Fruit fly (Drosophila melanogaster) whole organism, prepupa: ENCODE data around the gene Npc2g.

Experiments
- Blimp-1 ChIP-seq: fragments of 200-800 bp; sonication (Bioruptor generic); optimal IDR thresholded peaks from 3 replicates; lab custom pipeline; 2017; ENCODE audit warnings: missing biosample characterization, missing genetic modification characterization, mild to moderate bottlenecking, moderate library complexity, missing genetic modification reagents
- CG10631 ChIP-seq: fragments of 200-800 bp; sonication (Bioruptor generic); optimal IDR thresholded peaks from 2 replicates; lab custom pipeline; 2016; ENCODE audit warnings: missing biosample characterization, missing genetic modification characterization
- CG10669 ChIP-seq: fragments of 200-800 bp; sonication (Bioruptor generic); optimal IDR thresholded peaks from 3 replicates; lab custom pipeline; 2018; ENCODE audit warnings: missing biosample characterization, mild to moderate bottlenecking, missing genetic modification characterization, moderate library complexity
- CG11294 ChIP-seq: fragments of 200-800 bp; sonication (Bioruptor generic); IDR thresholded peaks from 2 replicates; pipeline ENCODE4 v1.3.6; 2022; ENCODE audit warnings: missing biosample characterization, missing genetic modification characterization
- CG11762 ChIP-seq: fragments of 200-800 bp; sonication (Bioruptor generic); optimal IDR thresholded peaks from 3 replicates; lab custom pipeline; 2016; ENCODE audit warnings: missing biosample characterization, missing genetic modification characterization; ENCODE audit not compliant: insufficient read depth
- CG11902 ChIP-seq: fragments of 200-800 bp; sonication (Bioruptor generic); optimal IDR thresholded peaks from 3 replicates; lab custom pipeline; 2016; ENCODE audit warnings: missing biosample characterization, missing genetic modification characterization
- CG1621 ChIP-seq: fragments of 200-800 bp; sonication (Bioruptor generic); optimal IDR thresholded peaks from 3 replicates; lab custom pipeline; 2018; ENCODE audit warnings: missing biosample characterization, mild to moderate bottlenecking, missing genetic modification characterization
- CG16779 ChIP-seq: fragments of 200-800 bp; sonication (Bioruptor generic); optimal IDR thresholded peaks from 3 replicates; lab custom pipeline; 2017; ENCODE audit warnings: missing biosample characterization, mild to moderate bottlenecking, missing genetic modification characterization
- CG3032 ChIP-seq: fragments of 200-800 bp; optimal IDR thresholded peaks from 2 replicates; lab custom pipeline; 2019; ENCODE audit warnings: missing biosample characterization, mild to moderate bottlenecking, missing genetic modification characterization, moderate library complexity
- CG31627 ChIP-seq: fragments of 200-800 bp; sonication (Bioruptor generic); optimal IDR thresholded peaks from 3 replicates; lab custom pipeline; 2016; ENCODE audit warnings: missing biosample characterization, missing genetic modification characterization
- CG32006 ChIP-seq: fragments of 200-800 bp; sonication (Bioruptor generic); optimal IDR thresholded peaks from 3 replicates; lab custom pipeline; 2017; ENCODE audit warnings: missing biosample characterization, mild to moderate bottlenecking, missing genetic modification characterization
- CG34406 ChIP-seq: fragments of 200-800 bp; sonication (Bioruptor generic); optimal IDR thresholded peaks from 3 replicates; lab custom pipeline; 2016; ENCODE audit warnings: missing biosample characterization, missing genetic modification characterization
- CG3919 ChIP-seq: fragments of 200-800 bp; sonication (Bioruptor generic); optimal IDR thresholded peaks from 3 replicates; lab custom pipeline; 2016; ENCODE audit warnings: missing biosample characterization, missing genetic modification characterization
- CG6163 ChIP-seq: fragments of 200-800 bp; sonication (Bioruptor generic); IDR thresholded peaks from 3 replicates; pipeline ENCODE4 v1.3.6; 2022; ENCODE audit warnings: missing biosample characterization, missing genetic modification characterization
- CG6792 ChIP-seq: fragments of 200-800 bp; sonication (Bioruptor generic); optimal IDR thresholded peaks from 3 replicates; lab custom pipeline; 2016; ENCODE audit warnings: missing biosample characterization, missing genetic modification characterization
- CG6808 ChIP-seq: fragments of 200-800 bp; sonication (Bioruptor generic); optimal IDR thresholded peaks from 3 replicates; lab custom pipeline; 2017; ENCODE audit warnings: missing biosample characterization, missing genetic modification characterization, mild to moderate bottlenecking, moderate library complexity, missing genetic modification reagents
- CG6854 ChIP-seq: fragments of 200-800 bp; sonication (Bioruptor generic); optimal IDR thresholded peaks from 2 replicates; lab custom pipeline; 2017; ENCODE audit warnings: missing biosample characterization, mild to moderate bottlenecking, missing genetic modification characterization
- CG8119 ChIP-seq: fragments of 200-800 bp; sonication (Bioruptor generic); IDR thresholded peaks from 3 replicates; pipeline ENCODE4 v1.3.6; 2022; ENCODE audit warnings: missing biosample characterization, missing genetic modification characterization
- CG8319 ChIP-seq: fragments of 200-800 bp; sonication (Bioruptor generic); optimal IDR thresholded peaks from 3 replicates; lab custom pipeline; 2016; ENCODE audit warnings: missing biosample characterization, missing genetic modification characterization
- CG8632 ChIP-seq: fragments of 200-800 bp; sonication (Bioruptor generic); optimal IDR thresholded peaks from 3 replicates; lab custom pipeline; 2016; ENCODE audit warnings: missing biosample characterization, missing genetic modification characterization
- Eip75B ChIP-seq: fragments of 200-800 bp; sonication (Bioruptor generic); optimal IDR thresholded peaks from 3 replicates; lab custom pipeline; 2016; ENCODE audit warnings: missing biosample characterization, missing genetic modification characterization
- Eip78C ChIP-seq: fragments of 200-800 bp; sonication (Bioruptor generic); peaks from one replicate; lab custom pipeline; 2016; ENCODE audit warnings: missing biosample characterization, missing genetic modification characterization
- Eip93F ChIP-seq: fragments of 200-800 bp; sonication (Bioruptor generic); optimal IDR thresholded peaks from 2 replicates; lab custom pipeline; 2016; ENCODE audit warnings: missing biosample characterization, mild to moderate bottlenecking, missing genetic modification characterization
- Ets21C ChIP-seq: fragments of 200-800 bp; sonication (Bioruptor generic); optimal IDR thresholded peaks from 3 replicates; lab custom pipeline; 2016; ENCODE audit warnings: missing biosample characterization, missing genetic modification characterization
- Ets96B ChIP-seq: fragments of 200-800 bp; optimal IDR thresholded peaks from 2 replicates; lab custom pipeline; 2019; ENCODE audit warnings: missing biosample characterization, mild to moderate bottlenecking, missing genetic modification characterization, moderate library complexity
- Gug ChIP-seq: fragments of 200-800 bp; sonication (Bioruptor generic); IDR thresholded peaks from 2 replicates; pipeline ENCODE4 v1.3.6; 2022; ENCODE audit warnings: missing biosample characterization, missing genetic modification characterization
- Hr38 ChIP-seq: sonication (Bioruptor generic); optimal IDR thresholded peaks from 2 replicates; lab custom pipeline; 2016; ENCODE audit warnings: missing biosample characterization, missing genetic modification characterization
- Hr39 ChIP-seq: fragments of 200-800 bp; sonication (Bioruptor generic); optimal IDR thresholded peaks from 2 replicates; lab custom pipeline; 2016; ENCODE audit warnings: missing biosample characterization, missing genetic modification characterization
- Hr4 ChIP-seq: fragments of 200-800 bp; sonication (Bioruptor generic); optimal IDR thresholded peaks from 3 replicates; lab custom pipeline; 2016; ENCODE audit warnings: missing biosample characterization, missing genetic modification characterization
- Lpt ChIP-seq: fragments of 200-800 bp; sonication (Bioruptor generic); optimal IDR thresholded peaks from 3 replicates; lab custom pipeline; 2016; ENCODE audit warnings: missing biosample characterization, missing genetic modification characterization
- OdsH ChIP-seq: fragments of 200-800 bp; sonication (Bioruptor generic); optimal IDR thresholded peaks from 3 replicates; lab custom pipeline; 2016; ENCODE audit warnings: missing biosample characterization, missing genetic modification characterization
- Smox ChIP-seq: fragments of 200-800 bp; sonication (Bioruptor generic); optimal IDR thresholded peaks from 3 replicates; lab custom pipeline; 2016; ENCODE audit warnings: missing biosample characterization, missing genetic modification characterization
- Sox102F ChIP-seq: fragments of 200-800 bp; sonication (Bioruptor generic); optimal IDR thresholded peaks from 2 replicates; lab custom pipeline; 2016; ENCODE audit warnings: missing biosample characterization, mild to moderate bottlenecking, missing genetic modification characterization
- Sox14 ChIP-seq: fragments of 200-800 bp; sonication (Bioruptor generic); optimal IDR thresholded peaks from 3 replicates; lab custom pipeline; 2016; ENCODE audit warnings: missing biosample characterization, missing genetic modification characterization
- Sox15 ChIP-seq: fragments of 200-800 bp; sonication (Bioruptor generic); optimal IDR thresholded peaks from 3 replicates; lab custom pipeline; 2016; ENCODE audit warnings: missing biosample characterization, missing genetic modification characterization
- achi ChIP-seq: fragments of 200-800 bp; sonication (Bioruptor generic); optimal IDR thresholded peaks from 3 replicates; lab custom pipeline; 2016; ENCODE audit warnings: missing biosample characterization, missing genetic modification characterization
- acj6 ChIP-seq: fragments of 200-800 bp; sonication (Bioruptor generic); optimal IDR thresholded peaks from 3 replicates; lab custom pipeline; 2016; ENCODE audit warnings: missing biosample characterization, missing genetic modification characterization
- cyc ChIP-seq: fragments of 200-800 bp; sonication (Bioruptor generic); optimal IDR thresholded peaks from 3 replicates; lab custom pipeline; 2016; ENCODE audit warnings: missing biosample characterization, missing genetic modification characterization
- dac ChIP-seq: fragments of 200-800 bp; sonication (Bioruptor generic); optimal IDR thresholded peaks from 2 replicates; lab custom pipeline; 2017; ENCODE audit warnings: missing biosample characterization, mild to moderate bottlenecking, missing genetic modification characterization
- dsx ChIP-seq: fragments of 200-800 bp; optimal IDR thresholded peaks from 3 replicates; lab custom pipeline; 2019; ENCODE audit warnings: missing biosample characterization, mild to moderate bottlenecking, missing genetic modification characterization, moderate library complexity; ENCODE audit not compliant: poor library complexity, severe bottlenecking
- eg ChIP-seq: fragments of 200-800 bp; sonication (Bioruptor generic); IDR thresholded peaks from 3 replicates; pipeline ENCODE4 v1.3.6; 2022; ENCODE audit warnings: missing biosample characterization, missing genetic modification characterization
- esn ChIP-seq: fragments of 200-800 bp; sonication (Bioruptor generic); optimal IDR thresholded peaks from 2 replicates; lab custom pipeline; 2016; ENCODE audit warnings: missing biosample characterization, mild to moderate bottlenecking, missing genetic modification characterization, moderate library complexity
- fd59A ChIP-seq: fragments of 200-800 bp; sonication (Bioruptor generic); optimal IDR thresholded peaks from 2 replicates; lab custom pipeline; 2017; ENCODE audit warnings: missing biosample characterization, mild to moderate bottlenecking, missing genetic modification characterization, missing genetic modification reagents
- fd85E ChIP-seq: fragments of 200-800 bp; sonication (Bioruptor generic); optimal IDR thresholded peaks from 3 replicates; lab custom pipeline; 2016; ENCODE audit warnings: missing biosample characterization, missing genetic modification characterization
- fkh ChIP-seq: fragments of 200-800 bp; sonication (Bioruptor generic); optimal IDR thresholded peaks from 3 replicates; lab custom pipeline; 2017; ENCODE audit warnings: missing biosample characterization, mild to moderate bottlenecking, missing genetic modification characterization, moderate library complexity
- lz ChIP-seq: fragments of 200-800 bp; sonication (Bioruptor generic); optimal IDR thresholded peaks from 3 replicates; lab custom pipeline; 2016; ENCODE audit warnings: missing biosample characterization, missing genetic modification characterization
- net ChIP-seq: fragments of 200-800 bp; sonication (Bioruptor generic); optimal IDR thresholded peaks from 3 replicates; lab custom pipeline; 2016; ENCODE audit warnings: missing biosample characterization, missing genetic modification characterization
- pdm3 ChIP-seq: fragments of 200-800 bp; sonication (Bioruptor generic); optimal IDR thresholded peaks from 3 replicates; lab custom pipeline; 2016; ENCODE audit warnings: missing biosample characterization, missing genetic modification characterization
- salr ChIP-seq, 2 experiments: fragments of 200-800 bp; sonication (Bioruptor generic); optimal IDR thresholded peaks; 3 replicates each; lab custom pipeline; 2016 to 2018; ENCODE audit warnings: missing biosample characterization in 2 of 2, missing genetic modification characterization in 2 of 2, mild to moderate bottlenecking in 1 of 2
- spab ChIP-seq: fragments of 200-800 bp; sonication (Bioruptor generic); optimal IDR thresholded peaks from 2 replicates; lab custom pipeline; 2017; ENCODE audit warnings: missing biosample characterization, mild to moderate bottlenecking, missing genetic modification characterization, missing genetic modification reagents
- ss ChIP-seq, 2 experiments: fragments of 200-800 bp; sonication (Bioruptor generic); optimal IDR thresholded peaks; 2 replicates in 1 of 2; 3 replicates in 1 of 2; lab custom pipeline; 2017 to 2018; ENCODE audit warnings: mild to moderate bottlenecking in 2 of 2, missing biosample characterization in 2 of 2, missing genetic modification characterization in 2 of 2, moderate library complexity in 1 of 2
- svp ChIP-seq: fragments of 200-800 bp; sonication (Bioruptor generic); peaks from one replicate; lab custom pipeline; 2016; ENCODE audit warnings: missing biosample characterization, missing genetic modification characterization
- topi ChIP-seq: fragments of 200-800 bp; sonication (Bioruptor generic); optimal IDR thresholded peaks from 3 replicates; lab custom pipeline; 2016; ENCODE audit warnings: missing biosample characterization, missing genetic modification characterization

The Npc2g gene

DNA sequence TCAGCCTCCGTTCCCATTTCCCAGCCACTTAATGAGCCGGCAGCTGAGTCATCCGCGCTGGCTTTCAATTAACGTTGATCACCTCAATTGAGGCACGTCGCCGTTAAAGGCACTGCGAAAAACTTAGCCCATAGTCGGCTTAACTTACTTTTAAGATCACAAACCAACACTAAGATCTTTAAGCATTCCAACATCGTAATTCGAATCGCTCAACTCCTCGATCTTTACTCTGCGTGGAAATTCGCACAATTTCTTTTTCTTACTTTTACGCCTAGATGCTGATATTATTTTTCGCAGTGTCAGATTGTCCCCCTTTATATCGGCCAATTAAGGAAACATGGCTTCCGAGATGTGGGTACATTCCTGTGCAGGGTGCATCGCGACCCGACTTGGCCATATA is 22.7 kb downstream of the Npc2g start:
- TF ChIP-seq Sox102F (GFP tag; lab: Kevin White, UChicago) (no peak), Blimp-1 (GFP tag; lab: Kevin White, UChicago) (no peak), CG31627 (GFP tag; lab: Kevin White, UChicago) (no peak), CG11294 (no peak), Gug (GFP tag; lab: Robert Waterston, UW) (no peak), Sox14 (GFP tag; lab: Kevin White, UChicago) (no peak), fd59A (GFP tag; lab: Kevin White, UChicago) (no peak), CG6808 (peak; percentile 20), CG16779 (tag; lab: Kevin White, UChicago) (no peak), Sox15 (no peak), CG8119 (GFP tag; lab: Robert Waterston, UW) (0 out of 3 replicates have a peak, but pooled peaks have one; percentile 20), Lpt (no peak), topi (GFP tag; lab: Kevin White, UChicago) (no peak), OdsH (GFP tag; lab: Kevin White, UChicago) (no peak), dac (no peak), CG6163 (peak; percentile 63; the same call in 2 of the 3 replicates), pdm3 (peak; percentile 14), Ets21C (GFP tag; lab: Kevin White, UChicago) (no peak), CG8632 (GFP tag; lab: Kevin White, UChicago) (no peak), CG32006 (peak; percentile 29), achi (GFP tag; lab: Kevin White, UChicago) (peak; percentile 12), Eip75B (GFP tag; lab: Kevin White, UChicago) (no peak), acj6 (no peak), CG11762 (GFP tag; lab: Kevin White, UChicago) (no peak), Hr4 (GFP tag; lab: Kevin White, UChicago) (no peak), Eip78C (GFP tag; lab: Kevin White, UChicago) (peak; percentile 79), svp (GFP tag; lab: Kevin White, UChicago) (peak; percentile 33), dsx (GFP tag; lab: Kevin White, UChicago) (peak; percentile 7), CG10669 (GFP tag; lab: Kevin White, UChicago) (peak; percentile 25), CG6792 (no peak), CG34406 (GFP tag; lab: Kevin White, UChicago) (no peak), CG6854 (GFP tag; lab: Kevin White, UChicago) (no peak), cyc (GFP tag; lab: Kevin White, UChicago) (no peak), spab (GFP tag; lab: Kevin White, UChicago) (peak; percentile 13), fkh (GFP tag; lab: Kevin White, UChicago) (no peak), lz (GFP tag; lab: Kevin White, UChicago) (no peak), Eip93F (GFP tag; lab: Kevin White, UChicago) (no peak), Hr38 (GFP tag; lab: Kevin White, UChicago) (no peak), net (no peak), salr (GFP tag; optimal IDR thresholded peaks at IDR 0.05; lab: Kevin White, UChicago) (no peak), Ets96B (tag; lab: Kevin White, UChicago) (peak; percentile 38), Hr39 (no peak), CG10631 (GFP tag; lab: Kevin White, UChicago) (no peak), ss (GFP tag; optimal IDR thresholded peaks at IDR 0.05; lab: Kevin White, UChicago) (no peak), CG3919 (GFP tag; lab: Kevin White, UChicago) (peak; percentile 23), Smox (GFP tag; lab: Kevin White, UChicago) (no peak), CG1621 (tag; lab: Kevin White, UChicago) (no peak), esn (no peak), eg (0 out of 3 replicates have a peak, but pooled peaks have one; percentile 27), CG3032 (tag; lab: Kevin White, UChicago) (peak; percentile 37), CG11902 (GFP tag; lab: Kevin White, UChicago) (no peak), CG8319 (GFP tag; lab: Kevin White, UChicago) (no peak), fd85E (no peak)
